Worm (Caenorhabditis elegans): ENCODE measurements around the gene mltn-3.

mltn-3 gene

DNA sequence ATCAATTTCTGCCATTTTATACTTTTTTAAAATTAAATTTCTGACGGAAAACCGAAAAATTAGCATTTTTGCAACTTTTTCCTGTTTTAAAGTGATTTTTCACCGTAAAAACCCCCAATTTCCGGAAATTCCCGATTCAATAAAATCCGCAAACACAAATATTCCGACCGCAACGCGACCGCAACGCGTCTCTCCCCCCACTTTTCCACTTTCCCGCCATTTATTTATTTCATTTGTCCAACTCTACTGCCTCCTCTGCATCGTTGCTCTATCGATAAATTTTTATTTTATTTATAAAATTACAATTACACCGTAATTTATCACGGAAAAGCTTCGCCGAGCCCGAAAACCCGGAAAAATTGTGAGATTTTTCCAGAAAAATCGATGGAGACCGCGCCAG is 27.9 kb upstream of the mltn-3 start, which contains the start of gene mcd-1 (continued):
- TF ChIP-seq fos-1 (tag; optimal IDR thresholded peaks at IDR 0.05) (no peak), ama-1 (optimal IDR thresholded peaks at IDR 0.05) (no peak), Y75B8A.6 (GFP tag; IDR thresholded peaks at IDR 0.05) (no peak), lim-7 (GFP tag; IDR thresholded peaks at IDR 0.05) (no peak), hmg-1.1 (GFP tag; IDR thresholded peaks at IDR 0.05) (peak; percentile 51; the same call in 1 of the 2 replicates), gei-8 (GFP tag; optimal IDR thresholded peaks at IDR 0.05) (no peak), lin-38 (GFP tag; IDR thresholded peaks at IDR 0.05) (peak; percentile 84), skn-1 (tag; optimal IDR thresholded peaks at IDR 0.05) (no peak), fkh-10 (GFP tag; optimal IDR thresholded peaks at IDR 0.05) (peak; percentile 5), jun-1 (tag; optimal IDR thresholded peaks at IDR 0.05) (no peak), unc-62 (GFP tag; optimal IDR thresholded peaks at IDR 0.05 in 1 of 2) (peak in 1 of 2 experiments; percentile 21), unc-62 (tag; optimal IDR thresholded peaks at IDR 0.05) (no peak), aly-2 (tag; optimal IDR thresholded peaks at IDR 0.05) (no peak), tag-97 (GFP tag; IDR thresholded peaks at IDR 0.05) (no peak), lin-39 (tag; optimal IDR thresholded peaks at IDR 0.05) (no peak), pqm-1 (tag; optimal IDR thresholded peaks at IDR 0.05) (no peak), nhr-42 (GFP tag; IDR thresholded peaks at IDR 0.05) (0 out of 2 replicates have a peak, but pooled peaks have one; percentile 60), dpl-1 (GFP tag; optimal IDR thresholded peaks at IDR 0.05) (peak; percentile 78), dmd-8 (GFP tag; IDR thresholded peaks at IDR 0.05) (no peak), daf-16 (GFP tag; optimal IDR thresholded peaks at IDR 0.05) (no peak), daf-16 (tag; optimal IDR thresholded peaks at IDR 0.05) (peak; percentile 23), nhr-237 (tag; optimal IDR thresholded peaks at IDR 0.05) (no peak), mxl-2 (GFP tag; conservative IDR thresholded peaks at IDR 0.05) (no peak), R02D3.7 (tag; optimal IDR thresholded peaks at IDR 0.05) (no peak), ctbp-1 (GFP tag; IDR thresholded peaks at IDR 0.05) (0 out of 2 replicates have a peak, but pooled peaks have one; percentile 22), nhr-6 (tag; optimal IDR thresholded peaks at IDR 0.05) (peak; percentile 60), dve-1 (tag; optimal IDR thresholded peaks at IDR 0.05; ENCODE audit: insufficient read depth) (peak; percentile 62), mep-1 (tag; optimal IDR thresholded peaks at IDR 0.05) (peak; percentile 56)

DNA sequence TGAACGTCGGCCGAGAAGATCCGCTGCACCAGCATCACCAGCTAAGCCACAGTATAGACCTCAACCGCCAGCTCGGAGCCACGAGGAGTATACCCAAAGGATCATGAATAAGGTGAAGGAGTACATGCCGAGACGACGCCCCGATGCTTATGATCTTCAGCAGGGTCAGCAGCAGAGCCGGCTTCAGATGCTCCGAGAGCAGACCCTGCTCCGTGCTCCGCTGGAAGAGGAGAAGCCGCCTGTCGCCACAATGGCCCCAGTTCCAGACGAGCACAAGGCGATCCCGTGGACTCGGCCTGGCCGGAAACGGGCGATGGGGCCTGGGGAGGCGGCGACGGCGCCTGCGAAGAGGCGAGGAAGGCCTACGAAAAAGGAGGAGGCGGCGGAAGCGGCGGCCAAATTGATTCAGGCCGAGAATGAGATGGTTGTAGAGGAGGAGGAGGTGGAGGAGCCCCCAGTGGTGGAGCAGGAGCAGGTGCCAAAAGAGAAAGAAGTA is 19.8 kb upstream of the mltn-3 start:
- TF ChIP-seq T20F7.1 (GFP tag; optimal IDR thresholded peaks at IDR 0.05) = no peak
- no peak for TF ChIP-seq skn-1 (tag; optimal IDR thresholded peaks at IDR 0.05)
- TF ChIP-seq ceh-20 (GFP tag; IDR thresholded peaks at IDR 0.05) = no peak
- TF ChIP-seq lsy-2 (tag; optimal IDR thresholded peaks at IDR 0.05) = no peak
- TF ChIP-seq set-16 (GFP tag; IDR thresholded peaks at IDR 0.05) = peak; percentile 98
- 0 out of 2 replicates have a peak, but pooled peaks have one; percentile 50 for TF ChIP-seq nhr-42 (GFP tag; IDR thresholded peaks at IDR 0.05)
- TF ChIP-seq ZK546.5 (tag; optimal IDR thresholded peaks at IDR 0.05) = no peak
- TF ChIP-seq nhr-10 (tag; optimal IDR thresholded peaks at IDR 0.05) = no peak

DNA sequence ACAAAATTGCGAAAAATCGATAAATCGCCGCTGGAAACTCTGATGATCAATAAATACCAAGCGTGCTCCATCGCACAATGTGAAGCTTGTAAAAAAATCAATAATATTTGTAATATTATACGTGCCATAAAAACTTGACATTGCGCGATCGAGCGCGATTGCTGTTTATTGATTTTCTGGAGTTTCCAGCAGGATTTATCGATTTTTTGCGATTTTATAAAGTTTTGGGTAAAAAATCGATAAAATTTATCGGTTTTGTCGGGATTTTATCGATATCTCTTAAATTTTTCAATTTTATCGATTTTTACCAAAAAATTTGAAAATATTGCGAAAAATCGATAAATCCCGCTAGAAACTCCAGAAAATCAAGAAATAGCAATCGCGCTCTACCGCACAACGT is 16.4 kb upstream of the mltn-3 start:
- no peak for TF ChIP-seq F26F4.8 (GFP tag; conservative IDR thresholded peaks at IDR 0.05)
- peak; percentile 83 for TF ChIP-seq ceh-28 (tag; optimal IDR thresholded peaks at IDR 0.05)
- no peak for TF ChIP-seq F49E8.2 (tag; optimal IDR thresholded peaks at IDR 0.05; ENCODE audit: borderline replicate concordance)
- no peak for TF ChIP-seq T20F7.1 (GFP tag; optimal IDR thresholded peaks at IDR 0.05)
- no peak for TF ChIP-seq snpc-4 (tag; optimal IDR thresholded peaks at IDR 0.05)

DNA sequence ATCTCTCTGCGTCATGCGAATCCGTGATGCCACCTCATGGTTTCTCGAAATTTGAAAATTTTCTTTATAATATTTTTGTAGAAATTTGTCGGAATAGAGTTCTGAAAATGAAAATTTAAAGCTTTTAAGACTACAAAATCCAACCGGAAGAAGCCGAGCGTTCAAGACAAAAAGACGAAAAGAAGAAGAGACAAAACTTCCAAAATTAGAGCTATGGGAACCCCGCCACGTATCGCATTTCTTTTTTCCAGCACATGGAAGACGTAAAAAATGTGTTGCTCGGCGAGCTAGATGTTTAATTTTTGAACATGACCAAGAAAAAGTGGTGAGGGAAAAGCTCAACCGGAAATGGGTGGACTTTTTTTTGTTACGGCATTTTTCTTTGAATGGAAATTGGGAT is 14.1 kb upstream of the mltn-3 start, which contains the start of gene W02B8.1:
Gene W02B8.1, minus strand, starts transcription at position 101 of the 400 bp plus-strand sequence.
- peak in 1 of 2 experiments; percentile 86 for TF ChIP-seq unc-62 (GFP tag; optimal IDR thresholded peaks at IDR 0.05 in 1 of 2)
- TF ChIP-seq unc-62 (tag; optimal IDR thresholded peaks at IDR 0.05) = no peak
- no peak for TF ChIP-seq set-16 (GFP tag; IDR thresholded peaks at IDR 0.05)

All from whole organism, L4 larva.